Worm (Caenorhabditis elegans): ENCODE results near the gene tric-1B.2.

The tric-1B.2 gene

ce11 chrII:12242551-12242950, 36.6 kb downstream of the tric-1B.2 start, which contains the start of gene Y57A10A.24:
Gene Y57A10A.24, plus strand, starts transcription at chrII:12242946.
- TF ChIP-seq nhr-12 (tag; optimal IDR thresholded peaks at IDR 0.05), result no peak
- no peak for TF ChIP-seq lin-13 (GFP tag; optimal IDR thresholded peaks at IDR 0.05)
- TF ChIP-seq F13H6.1 (tag; optimal IDR thresholded peaks at IDR 0.05), result no peak
- TF ChIP-seq nhr-77 (tag; optimal IDR thresholded peaks at IDR 0.05), result no peak
- no peak for TF ChIP-seq sma-9 (GFP tag; optimal IDR thresholded peaks at IDR 0.05)
- TF ChIP-seq sma-9 (tag; optimal IDR thresholded peaks at IDR 0.05), result no peak
- TF ChIP-seq nhr-6 (tag; optimal IDR thresholded peaks at IDR 0.05), result no peak
- no peak for TF ChIP-seq dmd-4 (tag; optimal IDR thresholded peaks at IDR 0.05)
- TF ChIP-seq unc-62 (GFP tag; optimal IDR thresholded peaks at IDR 0.05), result no peak
- TF ChIP-seq Y55F3AM.14 (GFP tag; optimal IDR thresholded peaks at IDR 0.05), result no peak
- no peak for TF ChIP-seq elt-3 (tag; optimal IDR thresholded peaks at IDR 0.05)
- TF ChIP-seq ama-1 (optimal IDR thresholded peaks at IDR 0.05), result no peak
- TF ChIP-seq unc-39 (tag; optimal IDR thresholded peaks at IDR 0.05), result no peak
- no peak for TF ChIP-seq nhr-129 (tag; optimal IDR thresholded peaks at IDR 0.05)

- TF ChIP-seq alr-1 (tag; optimal IDR thresholded peaks at IDR 0.05), result no peak
- no peak for TF ChIP-seq blmp-1 (tag; optimal IDR thresholded peaks at IDR 0.05; ENCODE audit: insufficient read depth)
- no peak for TF ChIP-seq skn-1 (tag; optimal IDR thresholded peaks at IDR 0.05)
- no peak for TF ChIP-seq nhr-25 (tag; optimal IDR thresholded peaks at IDR 0.05)
- TF ChIP-seq nhr-237 (tag; optimal IDR thresholded peaks at IDR 0.05), result no peak
These were observed 37.4 kb downstream of the tric-1B.2 start for ce11 chrII:12241792-12242191.

- TF ChIP-seq nhr-6 (tag; optimal IDR thresholded peaks at IDR 0.05) (no peak), elt-1 (tag; optimal IDR thresholded peaks at IDR 0.05) (no peak), nhr-25 (tag; optimal IDR thresholded peaks at IDR 0.05) (no peak), egl-27 (tag; optimal IDR thresholded peaks at IDR 0.05) (no peak), nhr-12 (tag; optimal IDR thresholded peaks at IDR 0.05) (no peak), R02D3.7 (tag; optimal IDR thresholded peaks at IDR 0.05) (no peak), F13H6.1 (tag; optimal IDR thresholded peaks at IDR 0.05) (no peak)
These were observed 39.1 kb downstream of the tric-1B.2 start, which contains the start of gene txdc-12.1 for ce11 chrII:12240088-12240487. Gene txdc-12.1, plus strand, starts transcription at chrII:12240388.

ce11 chrII:12239449-12239848, 39.7 kb downstream of the tric-1B.2 start:
- TF ChIP-seq ceh-16 (tag; optimal IDR thresholded peaks at IDR 0.05) (peak; percentile 58), nhr-21 (tag; optimal IDR thresholded peaks at IDR 0.05) (peak; percentile 37), mab-5 (tag; optimal IDR thresholded peaks at IDR 0.05) (no peak), nhr-25 (tag; optimal IDR thresholded peaks at IDR 0.05) (peak; percentile 84), blmp-1 (tag; optimal IDR thresholded peaks at IDR 0.05; ENCODE audit: insufficient read depth) (peak; percentile 96), sem-4 (tag; optimal IDR thresholded peaks at IDR 0.05) (peak; percentile 51), elt-1 (tag; optimal IDR thresholded peaks at IDR 0.05) (peak; percentile 50), fos-1 (tag; optimal IDR thresholded peaks at IDR 0.05) (peak; percentile 82), lsy-2 (tag; optimal IDR thresholded peaks at IDR 0.05) (peak in 1 of 2 experiments; percentile 28), nhr-11 (tag; optimal IDR thresholded peaks at IDR 0.05) (no peak)

- TF ChIP-seq nhr-25 (tag; optimal IDR thresholded peaks at IDR 0.05) (peak; percentile 46), peb-1 (tag; optimal IDR thresholded peaks at IDR 0.05) (no peak), egl-27 (tag; optimal IDR thresholded peaks at IDR 0.05) (peak; percentile 26), nhr-21 (tag; optimal IDR thresholded peaks at IDR 0.05) (peak; percentile 26), blmp-1 (tag; optimal IDR thresholded peaks at IDR 0.05; ENCODE audit: insufficient read depth) (no peak), fos-1 (tag; optimal IDR thresholded peaks at IDR 0.05) (peak; percentile 52), lsy-2 (tag; optimal IDR thresholded peaks at IDR 0.05) (peak in 1 of 2 experiments; percentile 67)
These were observed 41.6 kb downstream of the tric-1B.2 start for ce11 chrII:12237555-12237954.

- TF ChIP-seq blmp-1 (tag; optimal IDR thresholded peaks at IDR 0.05; ENCODE audit: insufficient read depth), result no peak
- no peak for TF ChIP-seq peb-1 (tag; optimal IDR thresholded peaks at IDR 0.05)
- no peak for TF ChIP-seq mbf-1 (tag; optimal IDR thresholded peaks at IDR 0.05)
- TF ChIP-seq ceh-82 (tag; optimal IDR thresholded peaks at IDR 0.05), result no peak
- TF ChIP-seq nhr-12 (tag; optimal IDR thresholded peaks at IDR 0.05), result no peak
These were observed 51.2 kb downstream of the tric-1B.2 start, which contains the start of gene sinh-1 for ce11 chrII:12228005-12228404. Gene sinh-1, plus strand, starts transcription at chrII:12228305.
